Worm (Caenorhabditis elegans): ENCODE measurements around the gene flp-28.

The flp-28 gene

DNA sequence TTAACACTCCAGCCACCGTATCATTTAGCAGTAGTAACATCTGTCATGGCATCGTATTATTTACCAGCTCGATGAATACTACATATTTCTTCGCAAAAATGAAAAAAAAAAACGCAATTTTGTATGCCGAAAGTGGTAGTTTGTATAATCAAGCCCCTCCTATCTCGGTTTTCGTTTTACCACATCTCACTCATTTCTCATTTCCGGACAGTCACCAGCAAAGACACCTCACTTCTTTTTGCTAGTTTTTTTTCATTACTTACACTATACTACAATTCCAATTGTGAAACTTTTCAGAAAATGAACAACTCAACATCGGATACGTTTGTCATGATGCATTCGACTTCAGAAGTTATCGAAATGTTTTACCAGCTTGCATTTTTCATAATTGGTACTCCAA lies 38.6 kb downstream of the flp-28 start, which contains the start of gene gnrr-3:
Gene gnrr-3, plus strand, starts transcription at position 301 of the 400 bp plus-strand sequence.
- TF ChIP-seq nhr-76 (tag; optimal IDR thresholded peaks at IDR 0.05), result no peak
- no peak for TF ChIP-seq daf-16 (GFP tag; optimal IDR thresholded peaks at IDR 0.05)
- no peak for TF ChIP-seq daf-16 (tag; optimal IDR thresholded peaks at IDR 0.05)
- TF ChIP-seq rbr-2 (tag; optimal IDR thresholded peaks at IDR 0.05), result no peak
- no peak for TF ChIP-seq nhr-10 (tag; optimal IDR thresholded peaks at IDR 0.05)
- no peak for TF ChIP-seq cey-2 (tag; optimal IDR thresholded peaks at IDR 0.05; ENCODE audit: borderline replicate concordance, insufficient read depth)
- no peak for TF ChIP-seq dmd-9 (GFP tag; IDR thresholded peaks at IDR 0.05)
- TF ChIP-seq mes-2 (tag; optimal IDR thresholded peaks at IDR 0.05; ENCODE audit: poor library complexity, severe bottlenecking), result no peak
- no peak for TF ChIP-seq lim-7 (GFP tag; IDR thresholded peaks at IDR 0.05)
- no peak for TF ChIP-seq ceh-32 (tag; optimal IDR thresholded peaks at IDR 0.05; ENCODE audit: poor library complexity)
- no peak for TF ChIP-seq unc-39 (tag; optimal IDR thresholded peaks at IDR 0.05)
- no peak for TF ChIP-seq nhr-25 (tag; optimal IDR thresholded peaks at IDR 0.05; ENCODE audit: borderline replicate concordance, insufficient read depth)
- no peak for TF ChIP-seq ceh-20 (GFP tag; IDR thresholded peaks at IDR 0.05)
- TF ChIP-seq daf-8 (GFP tag; IDR thresholded peaks at IDR 0.05), result no peak
- no peak for TF ChIP-seq attf-4 (tag; optimal IDR thresholded peaks at IDR 0.05)
- TF ChIP-seq R02D3.7 (tag; optimal IDR thresholded peaks at IDR 0.05), result no peak
- no peak for TF ChIP-seq Y48G9A.11 (GFP tag; IDR thresholded peaks at IDR 0.05)
- no peak for TF ChIP-seq ceh-44 (GFP tag; IDR thresholded peaks at IDR 0.05)
- no peak for TF ChIP-seq daf-19 (GFP tag; conservative IDR thresholded peaks at IDR 0.05)
- no peak for TF ChIP-seq zfp-3 (GFP tag; conservative IDR thresholded peaks at IDR 0.05)
- no peak for TF ChIP-seq Y105C5A.15 (GFP tag; IDR thresholded peaks at IDR 0.05)

DNA sequence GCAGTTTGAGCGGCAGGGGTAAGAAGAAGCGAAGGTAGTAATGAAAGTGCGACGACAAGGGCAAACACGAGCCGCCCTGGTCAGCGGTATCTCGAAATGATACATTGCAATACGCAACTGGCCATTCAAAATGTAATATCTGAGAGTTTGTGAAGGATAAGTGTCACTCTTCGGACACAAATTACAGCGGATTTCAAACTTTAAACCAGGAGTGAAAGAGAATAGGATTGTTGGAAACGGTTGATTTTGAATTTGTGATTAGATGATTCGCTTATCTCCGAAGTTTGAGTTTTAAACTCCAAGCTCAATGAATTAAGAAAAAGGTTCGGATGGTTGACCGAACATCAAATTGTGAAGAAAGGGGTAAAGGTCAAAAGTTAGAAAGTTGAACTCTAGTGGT lies 40.4 kb downstream of the flp-28 start, which contains the start of gene ZC374.2:
Gene ZC374.2, minus strand, starts transcription at position 101 of the 400 bp plus-strand sequence.
- TF ChIP-seq Y5F2A.4 (GFP tag; optimal IDR thresholded peaks at IDR 0.05) (no peak), ZK546.5 (tag; optimal IDR thresholded peaks at IDR 0.05) (no peak), ztf-11 (tag; optimal IDR thresholded peaks at IDR 0.05) (no peak), lsy-2 (tag; optimal IDR thresholded peaks at IDR 0.05) (no peak), aha-1 (tag) (no peak), lin-39 (tag; optimal IDR thresholded peaks at IDR 0.05) (no peak), F49E8.2 (tag; optimal IDR thresholded peaks at IDR 0.05; ENCODE audit: borderline replicate concordance) (no peak), dmd-9 (GFP tag; IDR thresholded peaks at IDR 0.05) (no peak), lin-15B (tag; optimal IDR thresholded peaks at IDR 0.05) (no peak), zfp-3 (GFP tag; conservative IDR thresholded peaks at IDR 0.05) (no peak)

DNA sequence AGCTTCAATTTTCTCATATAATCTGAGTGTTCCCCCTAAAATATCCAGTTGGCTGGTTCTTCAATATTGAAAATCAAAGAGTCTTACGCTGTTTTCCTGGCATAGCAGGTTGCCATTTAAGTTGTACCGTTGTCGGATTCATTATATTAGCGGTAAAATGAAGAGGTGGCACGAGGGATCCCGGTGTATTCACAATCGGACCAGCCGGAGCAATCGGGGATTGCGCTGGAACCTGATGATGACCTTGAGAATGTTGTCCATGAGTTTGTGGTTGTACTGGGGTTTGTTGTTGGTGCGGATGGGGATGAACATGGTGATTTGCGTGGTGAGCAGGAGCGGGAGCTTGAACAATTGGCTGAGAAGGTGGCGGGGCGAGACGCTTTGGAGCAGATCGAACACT lies 43.3 kb downstream of the flp-28 start:
- no peak for TF ChIP-seq vab-7 (GFP tag; IDR thresholded peaks at IDR 0.05)
- TF ChIP-seq ceh-32 (tag; optimal IDR thresholded peaks at IDR 0.05; ENCODE audit: poor library complexity), result no peak
- TF ChIP-seq mdl-1 (tag; optimal IDR thresholded peaks at IDR 0.05), result no peak
- no peak for TF ChIP-seq lsy-2 (tag; optimal IDR thresholded peaks at IDR 0.05)
- TF ChIP-seq madf-5 (GFP tag; IDR thresholded peaks at IDR 0.05), result no peak
- TF ChIP-seq lin-1 (GFP tag; IDR thresholded peaks at IDR 0.05), result no peak
- peak; percentile 94 for TF ChIP-seq aha-1 (tag)
- no peak for TF ChIP-seq nhr-6 (tag; optimal IDR thresholded peaks at IDR 0.05)
- TF ChIP-seq arid-1 (GFP tag; conservative IDR thresholded peaks at IDR 0.05), result no peak
